Worm (Caenorhabditis elegans): ENCODE results near the gene dmd-7.

DNA sequence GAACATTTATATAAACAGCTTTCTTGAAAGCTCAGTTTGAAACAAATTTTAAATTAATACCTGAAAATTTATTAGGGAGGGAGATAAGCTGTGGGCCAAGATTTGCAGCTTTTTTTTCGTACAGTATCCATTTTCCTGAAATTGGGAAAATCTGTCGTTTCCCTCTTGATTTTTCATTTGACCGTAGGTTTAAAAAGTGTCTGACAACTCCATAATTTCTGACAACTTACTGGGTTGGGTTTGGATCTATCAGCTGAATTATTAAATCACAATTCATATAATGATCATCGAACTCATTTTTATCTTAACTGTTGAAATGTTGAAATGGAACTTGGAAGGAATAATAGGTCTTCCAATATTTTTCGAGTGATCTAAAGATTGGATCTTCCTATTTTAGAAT lies 26.0 kb upstream of the dmd-7 start:
- TF ChIP-seq him-1 (tag; optimal IDR thresholded peaks at IDR 0.05) = no peak
- no peak for TF ChIP-seq W03F9.2 (tag; optimal IDR thresholded peaks at IDR 0.05)
- no peak for TF ChIP-seq dao-5 (tag; optimal IDR thresholded peaks at IDR 0.05)
